Fruit fly (Drosophila melanogaster) whole organism, embryonic: ENCODE results near the gene CG42758.

Experiments used
- Awh ChIP-seq: fragments of 200-800 bp; sonication (Bioruptor generic); IDR thresholded peaks from 2 replicates; pipeline ENCODE4, ENCODE4 v1.3.6; 2022; ENCODE audit warnings: missing biosample characterization, missing genetic modification characterization
- CG10366 ChIP-seq: fragments of 200-800 bp; sonication (Bioruptor generic); IDR thresholded peaks from 2 replicates; pipeline ENCODE4 v1.3.6; 2022; ENCODE audit warnings: missing biosample characterization, missing genetic modification characterization
- CG10543 ChIP-seq: fragments of 200-800 bp; sonication (Bioruptor generic); optimal IDR thresholded peaks from 3 replicates; lab custom pipeline; 2017; ENCODE audit warnings: missing biosample characterization, mild to moderate bottlenecking, missing genetic modification characterization, moderate library complexity
- CG11695 ChIP-seq: fragments of 200-800 bp; sonication (Bioruptor generic); IDR thresholded peaks from 3 replicates; pipeline ENCODE4 v1.3.6; 2022; ENCODE audit warnings: missing biosample characterization, missing genetic modification characterization
- CG1233 ChIP-seq: fragments of 200-800 bp; sonication (Bioruptor generic); optimal IDR thresholded peaks from 4 replicates; lab custom pipeline; 2018; ENCODE audit warnings: missing biosample characterization, mild to moderate bottlenecking, missing genetic modification characterization
- CG13123 ChIP-seq: fragments of 200-800 bp; sonication (Bioruptor generic); optimal IDR thresholded peaks from 2 replicates; lab custom pipeline; 2016; ENCODE audit warnings: missing biosample characterization, missing genetic modification characterization
- CG14014 ChIP-seq: fragments of 200-800 bp; sonication (Bioruptor generic); IDR thresholded peaks from 2 replicates; pipeline ENCODE4 v1.3.6; 2022; ENCODE audit warnings: missing biosample characterization, missing genetic modification characterization
- CG14050 ChIP-seq: fragments of 200-800 bp; sonication (Bioruptor generic); IDR thresholded peaks from 3 replicates; pipeline ENCODE4 v1.3.6; 2022; ENCODE audit warnings: missing biosample characterization, missing genetic modification characterization
- CG1529 ChIP-seq: fragments of 200-800 bp; sonication (Bioruptor generic); optimal IDR thresholded peaks from 3 replicates; lab custom pipeline; 2018; ENCODE audit warnings: missing biosample characterization, missing genetic modification characterization
- CG15696 ChIP-seq: fragments of 200-800 bp; sonication (Bioruptor generic); optimal IDR thresholded peaks from 2 replicates; lab custom pipeline; 2019; ENCODE audit warnings: missing biosample characterization, mild to moderate bottlenecking, missing genetic modification characterization, moderate library complexity
- CG17385 ChIP-seq: fragments of 200-800 bp; sonication (Bioruptor generic); optimal IDR thresholded peaks from 3 replicates; lab custom pipeline; 2018; ENCODE audit warnings: missing biosample characterization, mild to moderate bottlenecking, missing genetic modification characterization
- CG17802 ChIP-seq: fragments of 200-800 bp; sonication (Bioruptor generic); optimal IDR thresholded peaks from 2 replicates; lab custom pipeline; 2018; ENCODE audit warnings: missing biosample characterization, mild to moderate bottlenecking, missing genetic modification characterization, moderate library complexity
- CG18619 ChIP-seq: fragments of 200-800 bp; sonication (Bioruptor generic); optimal IDR thresholded peaks from 3 replicates; lab custom pipeline; 2017; ENCODE audit warnings: missing biosample characterization, mild to moderate bottlenecking, missing genetic modification characterization
- CG3281 ChIP-seq: fragments of 200-800 bp; sonication (Bioruptor generic); optimal IDR thresholded peaks from 3 replicates; lab custom pipeline; 2017; ENCODE audit warnings: missing biosample characterization, mild to moderate bottlenecking, missing genetic modification characterization
- CG4820 ChIP-seq: fragments of 200-800 bp; sonication (Bioruptor generic); optimal IDR thresholded peaks from 3 replicates; lab custom pipeline; 2016; ENCODE audit warnings: missing biosample characterization, missing genetic modification characterization
- CG5953 ChIP-seq: fragments of 200-800 bp; sonication (Bioruptor generic); IDR thresholded peaks from 2 replicates; pipeline ENCODE4 v1.3.6; 2022; ENCODE audit warnings: missing biosample characterization, missing genetic modification characterization
- CG6854 ChIP-seq: fragments of 200-800 bp; sonication (Bioruptor generic); optimal IDR thresholded peaks from 3 replicates; lab custom pipeline; 2017; ENCODE audit warnings: missing biosample characterization, mild to moderate bottlenecking, missing genetic modification characterization
- CG7556 ChIP-seq: fragments of 200-800 bp; sonication (Bioruptor generic); optimal IDR thresholded peaks from 2 replicates; lab custom pipeline; 2017; ENCODE audit warnings: missing biosample characterization, mild to moderate bottlenecking, missing genetic modification characterization
- CG7987 ChIP-seq: fragments of 200-800 bp; sonication (Bioruptor generic); optimal IDR thresholded peaks from 2 replicates; lab custom pipeline; 2018; ENCODE audit warnings: missing biosample characterization, mild to moderate bottlenecking, missing genetic modification characterization, moderate library complexity
- CG8924 ChIP-seq: fragments of 200-800 bp; optimal IDR thresholded peaks from 3 replicates; lab custom pipeline; 2019; ENCODE audit warnings: missing biosample characterization, mild to moderate bottlenecking, missing genetic modification characterization, moderate library complexity
- Dip2 ChIP-seq: fragments of 200-800 bp; sonication (Bioruptor generic); IDR thresholded peaks from 2 replicates; pipeline ENCODE4 v1.3.6; 2022; ENCODE audit warnings: missing biosample characterization, missing genetic modification characterization
- Dip3 ChIP-seq: fragments of 200-800 bp; sonication (Bioruptor generic); optimal IDR thresholded peaks from 3 replicates; lab custom pipeline; 2016; ENCODE audit warnings: missing biosample characterization, missing genetic modification characterization
- E2f1 ChIP-seq: fragments of 200-800 bp; sonication (Bioruptor generic); IDR thresholded peaks from 2 replicates; pipeline ENCODE4 v1.3.6; 2022; ENCODE audit warnings: missing biosample characterization, missing genetic modification characterization
- E2f2 ChIP-seq: fragments of 200-800 bp; sonication (Bioruptor generic); IDR thresholded peaks from 2 replicates; pipeline ENCODE4 v1.3.6; 2022; ENCODE audit warnings: missing biosample characterization, missing genetic modification characterization
- Ets97D ChIP-seq: fragments of 200-800 bp; sonication (Bioruptor generic); optimal IDR thresholded peaks from 3 replicates; lab custom pipeline; 2016; ENCODE audit warnings: missing biosample characterization, missing genetic modification characterization
- Fer1 ChIP-seq: fragments of 200-800 bp; sonication (Bioruptor generic); optimal IDR thresholded peaks from 2 replicates; lab custom pipeline; 2017; ENCODE audit warnings: missing biosample characterization, mild to moderate bottlenecking, missing genetic modification characterization
- Hr3 ChIP-seq: fragments of 200-800 bp; sonication (Bioruptor generic); optimal IDR thresholded peaks from 3 replicates; lab custom pipeline; 2016; ENCODE audit warnings: missing biosample characterization, missing genetic modification characterization
- Med ChIP-seq: fragments of 200-800 bp; sonication (Bioruptor generic); peaks from one replicate; lab custom pipeline; 2016; ENCODE audit warnings: missing biosample characterization, missing genetic modification characterization, mild to moderate bottlenecking, inconsistent platforms, moderate library complexity
- Mrtf ChIP-seq: fragments of 200-800 bp; sonication (Bioruptor generic); IDR thresholded peaks from 3 replicates; pipeline ENCODE4 v1.3.6; 2022; ENCODE audit warnings: missing biosample characterization, missing genetic modification characterization
- NC2α ChIP-seq: fragments of 200-800 bp; sonication (Bioruptor generic); optimal IDR thresholded peaks from 2 replicates; lab custom pipeline; 2016; ENCODE audit warnings: missing biosample characterization, missing genetic modification characterization
- Optix ChIP-seq: fragments of 200-800 bp; sonication (Bioruptor generic); IDR thresholded peaks from 3 replicates; pipeline ENCODE4 v1.3.6; 2022; ENCODE audit warnings: missing biosample characterization, missing genetic modification characterization
- Sry-δ ChIP-seq: fragments of 200-800 bp; sonication (Bioruptor generic); optimal IDR thresholded peaks from 2 replicates; lab custom pipeline; 2016; ENCODE audit warnings: missing biosample characterization, missing genetic modification characterization
- Xbp1 ChIP-seq: fragments of 200-800 bp; sonication (Bioruptor generic); optimal IDR thresholded peaks from 3 replicates; lab custom pipeline; 2016; ENCODE audit warnings: missing biosample characterization, mild to moderate bottlenecking, missing genetic modification characterization
- chinmo ChIP-seq: fragments of 200-800 bp; sonication (Bioruptor generic); IDR thresholded peaks from 4 replicates; pipeline ENCODE4 v1.3.6; 2022; ENCODE audit warnings: missing biosample characterization, missing genetic modification characterization; ENCODE audit not compliant: partially characterized antibody
- ci ChIP-seq: fragments of 200-800 bp; sonication (Bioruptor generic); IDR thresholded peaks from 3 replicates; pipeline ENCODE4 v1.3.6; 2022; ENCODE audit warnings: missing biosample characterization, missing genetic modification characterization
- crol ChIP-seq: fragments of 200-800 bp; sonication (Bioruptor generic); IDR thresholded peaks from 2 replicates; pipeline ENCODE4 v1.3.6; 2022; ENCODE audit warnings: missing biosample characterization, missing genetic modification characterization
- eyg ChIP-seq: fragments of 200-800 bp; sonication (Bioruptor generic); optimal IDR thresholded peaks from 3 replicates; lab custom pipeline; 2016; ENCODE audit warnings: missing biosample characterization, missing genetic modification characterization
- h ChIP-seq: fragments of >200 bp; optimal IDR thresholded peaks from 2 replicates; lab custom pipeline; 2017
- kah ChIP-seq: fragments of 200-800 bp; sonication (Bioruptor generic); optimal IDR thresholded peaks from 2 replicates; lab custom pipeline; 2018; ENCODE audit warnings: missing biosample characterization, mild to moderate bottlenecking, missing genetic modification characterization
- kni ChIP-seq: fragments of 200-800 bp; sonication (Bioruptor generic); optimal IDR thresholded peaks from 3 replicates; lab custom pipeline; 2017; ENCODE audit warnings: mild to moderate bottlenecking, missing biosample characterization, missing genetic modification reagents, missing genetic modification characterization
- pfk ChIP-seq: fragments of 200-800 bp; sonication (Bioruptor generic); optimal IDR thresholded peaks from 2 replicates; lab custom pipeline; 2018; ENCODE audit warnings: missing biosample characterization, mild to moderate bottlenecking, missing genetic modification characterization, moderate library complexity
- psq ChIP-seq: fragments of 200-800 bp; sonication (Bioruptor generic); optimal IDR thresholded peaks from 2 replicates; lab custom pipeline; 2017; ENCODE audit warnings: missing biosample characterization, missing genetic modification characterization
- pum ChIP-seq: fragments of 200-800 bp; sonication (Bioruptor generic); optimal IDR thresholded peaks from 2 replicates; lab custom pipeline; 2016; ENCODE audit warnings: missing biosample characterization, missing genetic modification characterization
- sd ChIP-seq: fragments of 200-800 bp; sonication (Bioruptor generic); optimal IDR thresholded peaks from 3 replicates; lab custom pipeline; 2018; ENCODE audit warnings: missing biosample characterization, mild to moderate bottlenecking, missing genetic modification characterization, moderate library complexity
- slbo ChIP-seq: fragments of 200-800 bp; sonication (Bioruptor generic); IDR thresholded peaks from 2 replicates; pipeline ENCODE4 v1.3.6; 2022; ENCODE audit warnings: missing biosample characterization, missing genetic modification characterization
- so ChIP-seq: fragments of 200-800 bp; sonication (Bioruptor generic); IDR thresholded peaks from 3 replicates; pipeline ENCODE4 v1.3.6; 2022; ENCODE audit warnings: missing biosample characterization, missing genetic modification characterization
- z ChIP-seq: fragments of 200-800 bp; sonication (Bioruptor generic); IDR thresholded peaks from 3 replicates; pipeline ENCODE4 v1.3.6; 2022; ENCODE audit warnings: missing biosample characterization, missing genetic modification characterization

The CG42758 gene

dm6 chr3L:14544987-14545943, 22.0 kb upstream of the CG42758 start (continued):
- TF ChIP-seq Xbp1 (GFP tag; lab: Kevin White, UChicago) = peak; percentile 56
- no peak for TF ChIP-seq Awh (GFP tag; lab: Robert Waterston, UW)
- TF ChIP-seq E2f1 (GFP tag; lab: Robert Waterston, UW) = 0 out of 2 replicates have a peak, but pooled peaks have one; percentile 17
- TF ChIP-seq CG14050 (GFP tag; lab: Robert Waterston, UW) = no peak
- TF ChIP-seq CG10543 (GFP tag; lab: Kevin White, UChicago) = peak; percentile 24
- peak; percentile 65 for TF ChIP-seq CG1233 (GFP tag; lab: Kevin White, UChicago)
- TF ChIP-seq pum (GFP tag; lab: Kevin White, UChicago) = no peak
- peak; percentile 48 for TF ChIP-seq CG17385 (GFP tag; lab: Kevin White, UChicago)
- peak; percentile 58 for TF ChIP-seq CG18619 (GFP tag; lab: Kevin White, UChicago)
- peak; percentile 13 for TF ChIP-seq CG6854 (GFP tag; lab: Kevin White, UChicago)
- TF ChIP-seq ci (GFP tag; lab: Robert Waterston, UW) = 0 out of 3 replicates have a peak, but pooled peaks have one; percentile 41
- no peak for TF ChIP-seq CG17802
- no peak for TF ChIP-seq Optix (GFP tag; lab: Robert Waterston, UW)
- no peak for TF ChIP-seq h
- TF ChIP-seq psq (GFP tag; lab: Kevin White, UChicago) = no peak
- peak; percentile 97 for TF ChIP-seq CG7987 (GFP tag; lab: Kevin White, UChicago)
- TF ChIP-seq Fer1 (GFP tag; lab: Kevin White, UChicago) = peak; percentile 8
- no peak for TF ChIP-seq CG4820 (GFP tag; lab: Kevin White, UChicago)
- TF ChIP-seq z (GFP tag; lab: Robert Waterston, UW) = no peak
- TF ChIP-seq CG13123 (GFP tag; lab: Kevin White, UChicago) = no peak
- TF ChIP-seq CG14014 (GFP tag; lab: Robert Waterston, UW) = no peak; the same call in 1 of the 2 replicates
- TF ChIP-seq CG8924 (tag; lab: Kevin White, UChicago) = peak; percentile 69
- peak; percentile 32 for TF ChIP-seq CG15696
- TF ChIP-seq Hr3 = peak; percentile 42
- no peak for TF ChIP-seq Ets97D (GFP tag; lab: Kevin White, UChicago)
- TF ChIP-seq pfk (GFP tag; lab: Kevin White, UChicago) = no peak
- peak; percentile 28 for TF ChIP-seq CG1529 (GFP tag; lab: Kevin White, UChicago)
- peak; percentile 31; the same call in 1 of the 2 replicates for TF ChIP-seq CG10366 (GFP tag; lab: Robert Waterston, UW)

- TF ChIP-seq Fer1 (GFP tag; lab: Kevin White, UChicago) (peak; percentile 1), NC2α (GFP tag; lab: Kevin White, UChicago) (no peak), CG3281 (GFP tag; lab: Kevin White, UChicago) (no peak), crol (peak; percentile 36), kni (GFP tag; lab: Kevin White, UChicago) (peak; percentile 28), ci (GFP tag; lab: Robert Waterston, UW) (0 out of 3 replicates have a peak, but pooled peaks have one; percentile 32), Sry-δ (no peak), CG10543 (GFP tag; lab: Kevin White, UChicago) (peak; percentile 22), Med (GFP tag; lab: Kevin White, UChicago) (peak; percentile 72), slbo (GFP tag; lab: Robert Waterston, UW) (0 out of 2 replicates have a peak, but pooled peaks have one; percentile 3), so (GFP tag; lab: Robert Waterston, UW) (0 out of 3 replicates have a peak, but pooled peaks have one; percentile 23), CG5953 (GFP tag; lab: Robert Waterston, UW) (0 out of 2 replicates have a peak, but pooled peaks have one; percentile 30), Dip3 (GFP tag; lab: Kevin White, UChicago) (no peak), eyg (GFP tag; lab: Kevin White, UChicago) (no peak), CG7556 (no peak), E2f2 (GFP tag; lab: Robert Waterston, UW) (no peak), Mrtf (0 out of 3 replicates have a peak, but pooled peaks have one; percentile 22), Dip2 (no peak), CG7987 (GFP tag; lab: Kevin White, UChicago) (peak; percentile 23), kah (GFP tag; lab: Kevin White, UChicago) (no peak), CG10366 (GFP tag; lab: Robert Waterston, UW) (no peak), chinmo (GFP tag; lab: Robert Waterston, UW) (0 out of 4 replicates have a peak, but pooled peaks have one; percentile 73), CG11695 (GFP tag; lab: Robert Waterston, UW) (peak; percentile 88), sd (tag; lab: Kevin White, UChicago) (peak; percentile 73)
Observed at dm6 chr3L:14546918-14547533, 20.2 kb upstream of the CG42758 start.
